Fruit fly (Drosophila melanogaster): ENCODE results near the gene CG14313.
A peak's percentile ranks its signal among the peaks of the same experiment; 100 is the strongest.

CG14313 gene

DNA sequence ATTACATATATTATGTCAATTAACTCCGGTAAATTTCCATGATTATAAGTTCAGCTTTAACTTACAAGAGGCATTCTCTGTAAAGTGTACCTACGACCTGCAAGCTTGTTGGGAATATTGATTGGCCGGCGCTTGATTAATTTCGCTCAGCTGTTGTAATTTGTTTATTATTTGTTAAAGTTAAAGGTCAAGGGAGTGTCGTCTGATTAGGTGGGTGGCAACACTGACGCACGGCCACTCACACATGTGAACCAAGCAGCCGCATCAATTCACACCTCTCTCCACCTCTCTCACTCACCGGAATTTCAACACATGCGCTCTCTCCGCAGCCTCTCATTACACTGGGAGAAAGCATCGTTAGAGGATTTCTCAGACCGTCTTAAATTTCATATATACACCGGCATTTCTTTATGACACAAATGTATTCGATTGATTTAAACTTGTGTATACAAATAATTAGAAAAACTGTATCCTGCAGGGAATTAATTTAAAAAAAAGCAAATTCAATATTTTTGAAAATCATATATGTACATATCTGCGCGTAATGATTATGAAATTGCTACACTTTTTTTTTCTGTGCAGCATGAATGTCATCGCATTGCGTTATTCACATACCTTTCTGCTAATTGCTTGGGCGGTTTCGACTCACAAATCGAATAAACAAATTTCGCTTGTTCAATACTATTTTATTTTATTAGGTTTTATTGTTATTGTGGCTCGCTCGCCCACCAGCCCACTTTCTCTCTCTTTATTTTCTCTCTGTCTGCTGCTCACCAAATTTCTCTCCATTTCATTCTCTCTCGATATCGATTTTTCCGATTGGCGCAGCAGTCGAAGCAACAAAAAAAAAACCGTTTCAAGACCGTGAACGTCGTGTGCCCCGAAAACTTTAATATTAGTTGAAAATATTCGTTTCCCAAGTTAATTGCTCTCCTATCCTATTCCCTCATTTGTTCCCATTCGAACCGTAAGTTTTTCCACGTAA is 19.5 kb downstream of the CG14313 start (continued):
- TF ChIP-seq slou (GFP tag; optimal IDR thresholded peaks at IDR 0.05), result peak; percentile 86
- peak; percentile 95 for TF ChIP-seq nmo (GFP tag; optimal IDR thresholded peaks at IDR 0.05)
- TF ChIP-seq CG9609 (GFP tag; optimal IDR thresholded peaks at IDR 0.05), result peak; percentile 93
- TF ChIP-seq Aef1 (GFP tag; IDR thresholded peaks at IDR 0.05), result peak; percentile 78
- TF ChIP-seq insv (GFP tag; optimal IDR thresholded peaks at IDR 0.05), result peak; percentile 14 to 69
- peak; percentile 94 for TF ChIP-seq ATbp (GFP tag; optimal IDR thresholded peaks at IDR 0.05)
- peak; percentile 96 for TF ChIP-seq oc (tag; optimal IDR thresholded peaks at IDR 0.05)
- TF ChIP-seq HLH4C (GFP tag; IDR thresholded peaks at IDR 0.05; ENCODE audit: partially characterized antibody), result 0 out of 3 replicates have a peak, but pooled peaks have one; percentile 29
- TF ChIP-seq Sin3A (optimal IDR thresholded peaks at IDR 0.05), result no peak
- TF ChIP-seq CG30403 (GFP tag; optimal IDR thresholded peaks at IDR 0.05), result peak; percentile 96
- no peak for TF ChIP-seq prd (optimal IDR thresholded peaks at IDR 0.05)
- TF ChIP-seq prd (GFP tag; IDR thresholded peaks at IDR 0.05), result peak; percentile 93
- peak; percentile 43 for TF ChIP-seq ash1 (GFP tag; optimal IDR thresholded peaks at IDR 0.05)
- TF ChIP-seq Ravus (GFP tag; IDR thresholded peaks at IDR 0.05), result peak; percentile 61
- no peak for TF ChIP-seq fru (optimal IDR thresholded peaks at IDR 0.05)
- peak; percentile 81 for TF ChIP-seq her (GFP tag; optimal IDR thresholded peaks at IDR 0.05)
- TF ChIP-seq vnd (GFP tag; IDR thresholded peaks at IDR 0.05; ENCODE audit: partially characterized antibody), result no peak
- TF ChIP-seq CG16815 (GFP tag; optimal IDR thresholded peaks at IDR 0.05), result peak; percentile 90
- no peak for TF ChIP-seq CG1832 (GFP tag; optimal IDR thresholded peaks at IDR 0.05)
- TF ChIP-seq CG14667 (GFP tag; IDR thresholded peaks at IDR 0.05), result peak; percentile 79
- TF ChIP-seq D19B (GFP tag; optimal IDR thresholded peaks at IDR 0.05), result peak; percentile 73
- peak; percentile 80 for TF ChIP-seq CG4730 (GFP tag; IDR thresholded peaks at IDR 0.05)
- TF ChIP-seq sna (GFP tag; IDR thresholded peaks at IDR 0.05; ENCODE audit: partially characterized antibody), result no peak
- peak; percentile 96 for TF ChIP-seq CG9727 (GFP tag; optimal IDR thresholded peaks at IDR 0.05)
- peak; percentile 94 for TF ChIP-seq CG2120 (GFP tag; optimal IDR thresholded peaks at IDR 0.05)
- TF ChIP-seq scrt (GFP tag; optimal IDR thresholded peaks at IDR 0.05), result peak; percentile 89
- TF ChIP-seq CG5245 (GFP tag; optimal IDR thresholded peaks at IDR 0.05), result peak; percentile 89
- TF ChIP-seq HLHmδ (GFP tag; optimal IDR thresholded peaks at IDR 0.05), result no peak
- no peak for TF ChIP-seq abd-A (tag; optimal IDR thresholded peaks at IDR 0.05)
- peak; percentile 91 for TF ChIP-seq odd (GFP tag; optimal IDR thresholded peaks at IDR 0.05)
- peak; percentile 64; the same call in 1 of the 2 replicates for TF ChIP-seq CG11696 (GFP tag; IDR thresholded peaks at IDR 0.05)
- TF ChIP-seq corto (GFP tag; optimal IDR thresholded peaks at IDR 0.05), result peak; percentile 36
- peak; percentile 92 for TF ChIP-seq NfI (GFP tag; optimal IDR thresholded peaks at IDR 0.05)
- peak; percentile 96 for TF ChIP-seq phol (tag; optimal IDR thresholded peaks at IDR 0.05)
- TF ChIP-seq dpn (GFP tag; optimal IDR thresholded peaks at IDR 0.05), result peak; percentile 93
- TF ChIP-seq Lim3 (GFP tag; IDR thresholded peaks at IDR 0.05), result no peak
- peak; percentile 97 for TF ChIP-seq CG7556 (GFP tag; optimal IDR thresholded peaks at IDR 0.05)
- peak; percentile 95 for TF ChIP-seq CG17359 (tag; optimal IDR thresholded peaks at IDR 0.05)
- peak; percentile 56 for TF ChIP-seq CG7928 (GFP tag; optimal IDR thresholded peaks at IDR 0.05)
- peak; percentile 77 for TF ChIP-seq CG31224 (GFP tag; IDR thresholded peaks at IDR 0.05)
- no peak for TF ChIP-seq sc (optimal IDR thresholded peaks at IDR 0.05)
- TF ChIP-seq sc (GFP tag; optimal IDR thresholded peaks at IDR 0.05), result peak; percentile 89
- TF ChIP-seq twi (tag; optimal IDR thresholded peaks at IDR 0.05), result peak; percentile 86
- TF ChIP-seq Atf6 (GFP tag; IDR thresholded peaks at IDR 0.05), result peak; percentile 89
- peak; percentile 67 for TF ChIP-seq Adf1 (GFP tag; IDR thresholded peaks at IDR 0.05)
- TF ChIP-seq Opbp (GFP tag; IDR thresholded peaks at IDR 0.05; ENCODE audit: partially characterized antibody), result no peak
- peak; percentile 1 for TF ChIP-seq stwl (tag; optimal IDR thresholded peaks at IDR 0.05)
- peak; percentile 88 for TF ChIP-seq CG7786 (GFP tag; optimal IDR thresholded peaks at IDR 0.05)
- peak; percentile 91 for TF ChIP-seq dmrt11E (tag; optimal IDR thresholded peaks at IDR 0.05)
